Fruit fly (Drosophila melanogaster) whole organism, embryonic: ENCODE results near the gene CG18095.

ENCODE experiments used
- Abd-B ChIP-seq: fragments of 200-800 bp; sonication (Bioruptor generic); optimal IDR thresholded peaks from 2 replicates; lab custom pipeline; 2018; ENCODE audit warnings: missing biosample characterization, mild to moderate bottlenecking, missing genetic modification characterization, moderate library complexity
- BtbVII ChIP-seq: fragments of 200-800 bp; sonication (Bioruptor generic); optimal IDR thresholded peaks from 3 replicates; lab custom pipeline; 2017; ENCODE audit warnings: missing biosample characterization, mild to moderate bottlenecking, missing genetic modification characterization
- CG11560 ChIP-seq: fragments of 200-800 bp; sonication (Bioruptor generic); IDR thresholded peaks from 3 replicates; pipeline ENCODE4 v1.3.6; 2022; ENCODE audit warnings: missing biosample characterization, missing genetic modification characterization
- CG12744 ChIP-seq: fragments of 200-800 bp; sonication (Bioruptor generic); optimal IDR thresholded peaks from 2 replicates; lab custom pipeline; 2016; ENCODE audit warnings: missing biosample characterization, missing genetic modification characterization
- CG14965 ChIP-seq: fragments of 200-800 bp; sonication (Bioruptor generic); optimal IDR thresholded peaks from 2 replicates; lab custom pipeline; 2016; ENCODE audit warnings: missing biosample characterization, missing genetic modification characterization, borderline replicate concordance
- CG15479 ChIP-seq: fragments of 200-800 bp; sonication (Bioruptor generic); optimal IDR thresholded peaks from 3 replicates; lab custom pipeline; 2019; ENCODE audit warnings: missing biosample characterization, mild to moderate bottlenecking, missing genetic modification characterization, moderate library complexity
- CG1602 ChIP-seq: fragments of 200-800 bp; sonication (Bioruptor generic); optimal IDR thresholded peaks from 3 replicates; lab custom pipeline; 2016; ENCODE audit warnings: missing biosample characterization, missing genetic modification characterization
- CG17568 ChIP-seq: fragments of 200-800 bp; sonication (Bioruptor generic); optimal IDR thresholded peaks from 2 replicates; lab custom pipeline; 2018; ENCODE audit warnings: missing biosample characterization, mild to moderate bottlenecking, missing genetic modification characterization, moderate library complexity
- CG17912 ChIP-seq: fragments of 200-800 bp; sonication (Bioruptor generic); optimal IDR thresholded peaks from 2 replicates; lab custom pipeline; 2018; ENCODE audit warnings: missing biosample characterization, mild to moderate bottlenecking, missing genetic modification characterization
- CG3163 ChIP-seq: fragments of 200-800 bp; sonication (Bioruptor generic); optimal IDR thresholded peaks from 3 replicates; lab custom pipeline; 2016; ENCODE audit warnings: missing biosample characterization, missing genetic modification characterization
- CG4282 ChIP-seq: fragments of 200-800 bp; sonication (Bioruptor generic); optimal IDR thresholded peaks from 2 replicates; lab custom pipeline; 2016; ENCODE audit warnings: missing biosample characterization, missing genetic modification characterization
- CG4328 ChIP-seq: fragments of 200-800 bp; sonication (Bioruptor generic); optimal IDR thresholded peaks from 3 replicates; lab custom pipeline; 2017; ENCODE audit warnings: missing biosample characterization, missing genetic modification reagents, missing genetic modification characterization
- CG5953 ChIP-seq: fragments of 200-800 bp; sonication (Bioruptor generic); IDR thresholded peaks from 2 replicates; pipeline ENCODE4 v1.3.6; 2022; ENCODE audit warnings: missing biosample characterization, missing genetic modification characterization
- Camta ChIP-seq: fragments of 200-800 bp; sonication (Bioruptor generic); optimal IDR thresholded peaks from 2 replicates; lab custom pipeline; 2016; ENCODE audit warnings: missing biosample characterization, missing genetic modification characterization
- CoRest ChIP-seq: fragments of 200-800 bp; sonication (Bioruptor generic); optimal IDR thresholded peaks from 3 replicates; lab custom pipeline; 2018; ENCODE audit warnings: missing biosample characterization, mild to moderate bottlenecking, missing genetic modification characterization, moderate library complexity
- Doc2 ChIP-seq: fragments of 200-800 bp; sonication (Bioruptor generic); IDR thresholded peaks from 2 replicates; pipeline ENCODE4 v1.3.6; 2022; ENCODE audit warnings: missing biosample characterization, missing genetic modification characterization
- HHEX ChIP-seq: fragments of 200-800 bp; sonication (Bioruptor generic); optimal IDR thresholded peaks from 3 replicates; lab custom pipeline; 2017; ENCODE audit warnings: missing biosample characterization, mild to moderate bottlenecking, missing genetic modification characterization, missing genetic modification reagents
- HLH4C ChIP-seq: fragments of 200-800 bp; sonication (Bioruptor generic); IDR thresholded peaks from 3 replicates; pipeline ENCODE4 v1.3.6; 2022; ENCODE audit warnings: missing biosample characterization, missing genetic modification characterization; ENCODE audit not compliant: partially characterized antibody
- Mes4 ChIP-seq: fragments of 200-800 bp; sonication (Bioruptor generic); optimal IDR thresholded peaks from 2 replicates; lab custom pipeline; 2016; ENCODE audit warnings: missing biosample characterization, missing genetic modification characterization
- Nf-YA ChIP-seq: fragments of 200-800 bp; sonication (Bioruptor generic); IDR thresholded peaks from 2 replicates; pipeline ENCODE4 v1.3.6; 2022; ENCODE audit warnings: missing biosample characterization, missing genetic modification characterization
- Sox100B ChIP-seq: fragments of 200-800 bp; sonication (Bioruptor generic); optimal IDR thresholded peaks from 3 replicates; lab custom pipeline; 2018; ENCODE audit warnings: missing biosample characterization, mild to moderate bottlenecking, missing genetic modification characterization
- Xbp1 ChIP-seq: fragments of 200-800 bp; sonication (Bioruptor generic); optimal IDR thresholded peaks from 3 replicates; lab custom pipeline; 2016; ENCODE audit warnings: missing biosample characterization, mild to moderate bottlenecking, missing genetic modification characterization
- ap ChIP-seq: fragments of 200-800 bp; sonication (Bioruptor generic); IDR thresholded peaks from 2 replicates; pipeline ENCODE4 v1.3.6; 2022; ENCODE audit warnings: missing biosample characterization, missing genetic modification characterization
- ara ChIP-seq: fragments of 200-800 bp; sonication (Bioruptor generic); IDR thresholded peaks from 2 replicates; pipeline ENCODE4 v1.3.6; 2022; ENCODE audit warnings: missing biosample characterization, missing genetic modification characterization
- ash1 ChIP-seq: fragments of 200-800 bp; sonication (Bioruptor generic); optimal IDR thresholded peaks from 2 replicates; lab custom pipeline; 2018; ENCODE audit warnings: missing biosample characterization, mild to moderate bottlenecking, missing genetic modification characterization
- bbx ChIP-seq: fragments of 200-800 bp; sonication (Bioruptor generic); IDR thresholded peaks from 2 replicates; pipeline ENCODE4 v1.3.6; 2022; ENCODE audit warnings: missing biosample characterization, missing genetic modification characterization; ENCODE audit not compliant: partially characterized antibody
- cad ChIP-seq: fragments of >200 bp; optimal IDR thresholded peaks from 2 replicates; lab custom pipeline; 2017; ENCODE audit warnings: missing biosample characterization, missing genetic modification characterization
- ci ChIP-seq: fragments of 200-800 bp; sonication (Bioruptor generic); IDR thresholded peaks from 3 replicates; pipeline ENCODE4 v1.3.6; 2022; ENCODE audit warnings: missing biosample characterization, missing genetic modification characterization
- corto ChIP-seq: fragments of 200-800 bp; sonication (Bioruptor generic); optimal IDR thresholded peaks from 2 replicates; lab custom pipeline; 2016; ENCODE audit warnings: missing biosample characterization, mild to moderate bottlenecking, missing genetic modification characterization, moderate library complexity
- disco-r ChIP-seq: fragments of 200-800 bp; sonication (Bioruptor generic); optimal IDR thresholded peaks from 2 replicates; lab custom pipeline; 2016; ENCODE audit warnings: missing biosample characterization, missing genetic modification characterization
- ems ChIP-seq: fragments of 200-800 bp; sonication (Bioruptor generic); optimal IDR thresholded peaks from 3 replicates; lab custom pipeline; 2016; ENCODE audit warnings: missing biosample characterization, missing genetic modification characterization
- esg ChIP-seq: fragments of 200-800 bp; sonication (Bioruptor generic); conservative IDR thresholded peaks from 2 replicates; pipeline ENCODE4 v1.3.6; 2022; ENCODE audit warnings: missing biosample characterization, missing genetic modification characterization
- ham ChIP-seq: fragments of 200-800 bp; sonication (Bioruptor generic); IDR thresholded peaks from 2 replicates; pipeline ENCODE4 v1.3.6; 2022; ENCODE audit warnings: missing biosample characterization, missing genetic modification characterization
- hkb ChIP-seq, 2 experiments: fragments of 200-800 bp in 1 of 2; fragments of >200 bp in 1 of 2; sonication (Bioruptor generic) in 1 of 2; IDR thresholded peaks in 1 of 2; optimal IDR thresholded peaks in 1 of 2; 2 replicates each; pipeline versions ENCODE4 v1.3.6 to Lab custom; 2017 to 2022; ENCODE audit warnings: missing biosample characterization in 1 of 2, missing genetic modification characterization in 1 of 2
- jumu ChIP-seq: fragments of 200-800 bp; sonication (Bioruptor generic); optimal IDR thresholded peaks from 3 replicates; lab custom pipeline; 2016; ENCODE audit warnings: missing biosample characterization, missing genetic modification characterization
- kay ChIP-seq: fragments of 200-800 bp; sonication (Bioruptor generic); optimal IDR thresholded peaks from 2 replicates; lab custom pipeline; 2016; ENCODE audit warnings: missing biosample characterization, missing genetic modification characterization
- mam ChIP-seq: fragments of 200-800 bp; sonication (Bioruptor generic); optimal IDR thresholded peaks from 3 replicates; lab custom pipeline; 2016; ENCODE audit warnings: missing biosample characterization, missing genetic modification characterization
- mld ChIP-seq: fragments of 200-800 bp; sonication (Bioruptor generic); IDR thresholded peaks from 3 replicates; pipeline ENCODE4 v1.3.6; 2022; ENCODE audit warnings: missing biosample characterization, missing genetic modification characterization; ENCODE audit not compliant: partially characterized antibody
- nerfin-2 ChIP-seq: fragments of 200-800 bp; sonication (Bioruptor generic); IDR thresholded peaks from 2 replicates; pipeline ENCODE4 v1.3.6; 2022; ENCODE audit warnings: missing biosample characterization, missing genetic modification characterization; ENCODE audit not compliant: partially characterized antibody
- nmo ChIP-seq: fragments of 200-800 bp; sonication (Bioruptor generic); optimal IDR thresholded peaks from 2 replicates; lab custom pipeline; 2018; ENCODE audit warnings: missing biosample characterization, mild to moderate bottlenecking, missing genetic modification characterization, moderate library complexity
- oc ChIP-seq: fragments of 200-800 bp; sonication (Bioruptor generic); optimal IDR thresholded peaks from 2 replicates; lab custom pipeline; 2018; ENCODE audit warnings: missing biosample characterization, mild to moderate bottlenecking, missing genetic modification characterization, moderate library complexity
- odd ChIP-seq: fragments of 200-800 bp; sonication (Bioruptor generic); optimal IDR thresholded peaks from 2 replicates; lab custom pipeline; 2017; ENCODE audit warnings: missing biosample characterization, mild to moderate bottlenecking, missing genetic modification characterization
- pita ChIP-seq: fragments of 200-800 bp; sonication (Bioruptor generic); optimal IDR thresholded peaks from 2 replicates; lab custom pipeline; 2017; ENCODE audit warnings: missing biosample characterization, mild to moderate bottlenecking, missing genetic modification characterization
- pzg ChIP-seq: fragments of 200-800 bp; sonication (Bioruptor generic); optimal IDR thresholded peaks from 3 replicates; lab custom pipeline; 2018; ENCODE audit warnings: missing biosample characterization, mild to moderate bottlenecking, missing genetic modification characterization, moderate library complexity
- ranshi ChIP-seq: fragments of 200-800 bp; sonication (Bioruptor generic); IDR thresholded peaks from 2 replicates; pipeline ENCODE4 v1.3.6; 2022; ENCODE audit warnings: missing biosample characterization, missing genetic modification characterization
- sqz ChIP-seq: fragments of 200-800 bp; sonication (Bioruptor generic); optimal IDR thresholded peaks from 3 replicates; lab custom pipeline; 2018; ENCODE audit warnings: missing biosample characterization, mild to moderate bottlenecking, missing genetic modification characterization
- usp ChIP-seq: fragments of >200 bp; optimal IDR thresholded peaks from 2 replicates; lab custom pipeline; 2017; ENCODE audit warnings: missing biosample characterization, missing genetic modification characterization
- vnd ChIP-seq: fragments of 200-800 bp; sonication (Bioruptor generic); IDR thresholded peaks from 3 replicates; pipeline ENCODE4 v1.3.6; 2022; ENCODE audit warnings: missing biosample characterization, missing genetic modification characterization; ENCODE audit not compliant: partially characterized antibody
- wor ChIP-seq: fragments of 200-800 bp; sonication (Bioruptor generic); IDR thresholded peaks from 2 replicates; pipeline ENCODE4 v1.3.6; 2022; ENCODE audit warnings: missing biosample characterization, missing genetic modification characterization
- yki ChIP-seq: fragments of >200 bp; optimal IDR thresholded peaks from 3 replicates; lab custom pipeline; 2018

CG18095 gene

dm6 chr2L:14022130-14022735 is 9.1 kb downstream of the CG18095 start (continued):
- TF ChIP-seq kay (GFP tag; lab: Kevin White, UChicago) (peak; percentile 82), sqz (GFP tag; lab: Kevin White, UChicago) (peak; percentile 97), ash1 (GFP tag; lab: Kevin White, UChicago) (no peak), Nf-YA (peak; percentile 87), CG17912 (GFP tag; lab: Kevin White, UChicago) (no peak), pita (no peak), Camta (GFP tag; lab: Kevin White, UChicago) (peak; percentile 63), oc (tag; lab: Kevin White, UChicago) (peak; percentile 96), CG4282 (GFP tag; lab: Kevin White, UChicago) (no peak), ranshi (GFP tag; lab: Robert Waterston, UW) (peak; percentile 94), CG12744 (no peak), wor (GFP tag; lab: Robert Waterston, UW) (peak; percentile 88), cad (no peak), CG1602 (GFP tag; lab: Kevin White, UChicago) (peak; percentile 86), mld (no peak), hkb (optimal IDR thresholded peaks at IDR 0.05; lab: Kevin White, UChicago) (no peak), hkb (GFP tag; IDR thresholded peaks at IDR 0.05; lab: Robert Waterston, UW) (peak; percentile 90; the same call in 1 of the 2 replicates), Abd-B (GFP tag; lab: Kevin White, UChicago) (peak; percentile 83), ems (peak; percentile 32), odd (GFP tag; lab: Kevin White, UChicago) (peak; percentile 90), HHEX (GFP tag; lab: Kevin White, UChicago) (peak; percentile 91), Doc2 (GFP tag; lab: Robert Waterston, UW) (peak; percentile 46), CG5953 (GFP tag; lab: Robert Waterston, UW) (peak; percentile 42; the same call in 1 of the 2 replicates), nmo (GFP tag; lab: Kevin White, UChicago) (peak; percentile 98), yki (lab: Kevin White, UChicago) (no peak), vnd (GFP tag; lab: Robert Waterston, UW) (no peak), Sox100B (GFP tag; lab: Kevin White, UChicago) (peak; percentile 95), CoRest (tag; lab: Kevin White, UChicago) (peak; percentile 98), ap (peak; percentile 74), ham (peak; percentile 58; the same call in 1 of the 2 replicates), CG17568 (GFP tag; lab: Kevin White, UChicago) (peak; percentile 71), CG14965 (GFP tag; lab: Kevin White, UChicago) (no peak), CG4328 (GFP tag; lab: Kevin White, UChicago) (peak; percentile 92), usp (GFP tag; lab: Kevin White, UChicago) (no peak), esg (GFP tag; lab: Robert Waterston, UW) (peak; percentile 92), ci (GFP tag; lab: Robert Waterston, UW) (peak; percentile 77), ara (GFP tag; lab: Robert Waterston, UW) (peak; percentile 89), mam (GFP tag; lab: Kevin White, UChicago) (peak; percentile 62), BtbVII (GFP tag; lab: Kevin White, UChicago) (peak; percentile 97), CG15479 (GFP tag; lab: Kevin White, UChicago) (no peak), nerfin-2 (GFP tag; lab: Robert Waterston, UW) (no peak), CG3163 (GFP tag; lab: Kevin White, UChicago) (no peak), CG11560 (peak; percentile 83; the same call in 2 of the 3 replicates), corto (GFP tag; lab: Kevin White, UChicago) (no peak), disco-r (GFP tag; lab: Kevin White, UChicago) (peak; percentile 15), Mes4 (GFP tag; lab: Kevin White, UChicago) (no peak), pzg (GFP tag; lab: Kevin White, UChicago) (no peak), Xbp1 (GFP tag; lab: Kevin White, UChicago) (peak; percentile 78), HLH4C (GFP tag; lab: Robert Waterston, UW) (no peak), bbx (no peak), jumu (peak; percentile 23)
